Worm (Caenorhabditis elegans): Measurements from ENCODE around the gene C10G8.2.

DNA sequence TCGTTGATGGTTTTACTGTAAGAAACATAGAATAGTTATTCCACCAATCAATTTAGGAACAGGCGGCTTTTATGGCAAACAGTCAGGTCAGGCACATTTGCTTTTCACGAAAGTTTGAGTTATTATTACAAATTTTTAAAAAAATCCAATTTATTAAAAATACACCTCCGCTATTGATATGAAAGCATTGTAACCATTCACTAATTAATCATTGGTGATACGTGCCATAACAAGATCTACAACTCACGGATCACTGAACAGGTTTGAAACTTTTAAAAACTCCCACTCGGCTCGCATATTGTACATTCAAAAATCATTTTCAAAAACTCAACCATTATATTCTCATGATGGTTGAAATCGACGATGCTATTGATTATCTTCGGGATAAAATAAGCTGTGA is 25.3 kb downstream of the C10G8.2 start, which contains the start of gene srg-27:
- TF ChIP-seq snpc-4 (tag; optimal IDR thresholded peaks at IDR 0.05) (no peak), egl-27 (tag; optimal IDR thresholded peaks at IDR 0.05) (no peak), aly-2 (tag; optimal IDR thresholded peaks at IDR 0.05) (no peak), ceh-82 (tag; optimal IDR thresholded peaks at IDR 0.05) (no peak), lin-15B (tag; optimal IDR thresholded peaks at IDR 0.05) (no peak), lin-39 (tag; optimal IDR thresholded peaks at IDR 0.05) (no peak)

All from whole organism, L3 larva.